Fruit fly (Drosophila melanogaster) whole organism, embryonic: ENCODE measurements around the gene Mkp3.

Experiments used
- Atf3 ChIP-seq: fragments of 200-800 bp; sonication (Bioruptor generic); optimal IDR thresholded peaks from 3 replicates; lab custom pipeline; 2016; ENCODE audit warnings: missing biosample characterization, missing genetic modification characterization
- CG11560 ChIP-seq: fragments of 200-800 bp; sonication (Bioruptor generic); IDR thresholded peaks from 3 replicates; pipeline ENCODE4 v1.3.6; 2022; ENCODE audit warnings: missing biosample characterization, missing genetic modification characterization
- CG12104 ChIP-seq: fragments of 200-800 bp; sonication (Bioruptor generic); optimal IDR thresholded peaks from 3 replicates; lab custom pipeline; 2016; ENCODE audit warnings: missing biosample characterization, missing genetic modification characterization
- CG12155 ChIP-seq: fragments of 200-800 bp; sonication (Bioruptor generic); optimal IDR thresholded peaks from 3 replicates; lab custom pipeline; 2016; ENCODE audit warnings: missing biosample characterization, missing genetic modification characterization
- CG12299 ChIP-seq: fragments of 200-800 bp; sonication (Bioruptor generic); optimal IDR thresholded peaks from 2 replicates; lab custom pipeline; 2018; ENCODE audit warnings: missing biosample characterization, mild to moderate bottlenecking, missing genetic modification characterization
- CG15479 ChIP-seq: fragments of 200-800 bp; sonication (Bioruptor generic); optimal IDR thresholded peaks from 3 replicates; lab custom pipeline; 2019; ENCODE audit warnings: missing biosample characterization, mild to moderate bottlenecking, missing genetic modification characterization, moderate library complexity
- CG16813 ChIP-seq: fragments of 200-800 bp; sonication (Bioruptor generic); IDR thresholded peaks from 3 replicates; pipeline ENCODE4 v1.3.6; 2022; ENCODE audit warnings: missing biosample characterization, missing genetic modification characterization; ENCODE audit not compliant: partially characterized antibody
- CG18764 ChIP-seq: fragments of 200-800 bp; sonication (Bioruptor generic); optimal IDR thresholded peaks from 3 replicates; lab custom pipeline; 2016; ENCODE audit warnings: missing biosample characterization, missing genetic modification characterization
- CG2875 ChIP-seq: fragments of 200-800 bp; sonication (Bioruptor generic); optimal IDR thresholded peaks from 2 replicates; lab custom pipeline; 2017; ENCODE audit warnings: missing biosample characterization, mild to moderate bottlenecking, missing genetic modification characterization, missing genetic modification reagents
- CG43689 ChIP-seq: fragments of 200-800 bp; sonication (Bioruptor generic); IDR thresholded peaks from 2 replicates; pipeline ENCODE4 v1.3.6; 2022; ENCODE audit warnings: missing biosample characterization, missing genetic modification characterization
- CG4424 ChIP-seq: fragments of 200-800 bp; sonication (Bioruptor generic); optimal IDR thresholded peaks from 3 replicates; lab custom pipeline; 2016; ENCODE audit warnings: missing biosample characterization, missing genetic modification characterization
- CG4820 ChIP-seq: fragments of 200-800 bp; sonication (Bioruptor generic); optimal IDR thresholded peaks from 3 replicates; lab custom pipeline; 2016; ENCODE audit warnings: missing biosample characterization, missing genetic modification characterization
- CG7556 ChIP-seq: fragments of 200-800 bp; sonication (Bioruptor generic); optimal IDR thresholded peaks from 2 replicates; lab custom pipeline; 2017; ENCODE audit warnings: missing biosample characterization, mild to moderate bottlenecking, missing genetic modification characterization
- CG7839 ChIP-seq: fragments of 200-800 bp; sonication (Bioruptor generic); optimal IDR thresholded peaks from 3 replicates; lab custom pipeline; 2018; ENCODE audit warnings: missing biosample characterization, mild to moderate bottlenecking, missing genetic modification characterization, moderate library complexity
- CG8359 ChIP-seq: fragments of 200-800 bp; sonication (Bioruptor generic); optimal IDR thresholded peaks from 2 replicates; lab custom pipeline; 2017; ENCODE audit warnings: missing biosample characterization, mild to moderate bottlenecking, missing genetic modification characterization, borderline replicate concordance
- CG8944 ChIP-seq: fragments of 200-800 bp; sonication (Bioruptor generic); optimal IDR thresholded peaks from 3 replicates; lab custom pipeline; 2016; ENCODE audit warnings: missing biosample characterization, missing genetic modification characterization
- CG9727 ChIP-seq: fragments of 200-800 bp; sonication (Bioruptor generic); optimal IDR thresholded peaks from 3 replicates; lab custom pipeline; 2017; ENCODE audit warnings: missing biosample characterization, mild to moderate bottlenecking, missing genetic modification characterization
- Dbx ChIP-seq: fragments of 200-800 bp; sonication (Bioruptor generic); IDR thresholded peaks from 3 replicates; pipeline ENCODE4 v1.3.6; 2022; ENCODE audit warnings: missing biosample characterization, missing genetic modification characterization
- Dip2 ChIP-seq: fragments of 200-800 bp; sonication (Bioruptor generic); IDR thresholded peaks from 2 replicates; pipeline ENCODE4 v1.3.6; 2022; ENCODE audit warnings: missing biosample characterization, missing genetic modification characterization
- Dll ChIP-seq: fragments of 200-800 bp; sonication (Bioruptor generic); IDR thresholded peaks from 4 replicates; pipeline ENCODE4 v1.3.6; 2022; ENCODE audit warnings: missing biosample characterization, missing genetic modification characterization; ENCODE audit not compliant: partially characterized antibody
- Doc2 ChIP-seq: fragments of 200-800 bp; sonication (Bioruptor generic); IDR thresholded peaks from 2 replicates; pipeline ENCODE4 v1.3.6; 2022; ENCODE audit warnings: missing biosample characterization, missing genetic modification characterization
- HLHmδ ChIP-seq: fragments of 200-800 bp; sonication (Bioruptor generic); optimal IDR thresholded peaks from 2 replicates; lab custom pipeline; 2018; ENCODE audit warnings: missing biosample characterization, mild to moderate bottlenecking, missing genetic modification characterization, moderate library complexity
- Sox102F ChIP-seq: fragments of 200-800 bp; sonication (Bioruptor generic); optimal IDR thresholded peaks from 2 replicates; lab custom pipeline; 2018; ENCODE audit warnings: missing biosample characterization, mild to moderate bottlenecking, missing genetic modification characterization, moderate library complexity
- Xbp1 ChIP-seq: fragments of 200-800 bp; sonication (Bioruptor generic); optimal IDR thresholded peaks from 3 replicates; lab custom pipeline; 2016; ENCODE audit warnings: missing biosample characterization, mild to moderate bottlenecking, missing genetic modification characterization
- YL-1 ChIP-seq: fragments of 200-800 bp; sonication (Bioruptor generic); optimal IDR thresholded peaks from 3 replicates; lab custom pipeline; 2017; ENCODE audit warnings: missing biosample characterization, mild to moderate bottlenecking, missing genetic modification characterization
- ac ChIP-seq: fragments of 200-800 bp; sonication (Bioruptor generic); optimal IDR thresholded peaks from 3 replicates; lab custom pipeline; 2017; ENCODE audit warnings: missing biosample characterization, mild to moderate bottlenecking, missing genetic modification characterization
- ase ChIP-seq: fragments of 200-800 bp; sonication (Bioruptor generic); IDR thresholded peaks from 3 replicates; pipeline ENCODE4 v1.3.6; 2022; ENCODE audit warnings: missing biosample characterization, missing genetic modification characterization
- bcd ChIP-seq: fragments of 200-800 bp; sonication (Bioruptor generic); optimal IDR thresholded peaks from 2 replicates; lab custom pipeline; 2017; ENCODE audit warnings: missing biosample characterization, mild to moderate bottlenecking, missing genetic modification characterization
- chif ChIP-seq, 2 experiments: fragments of 200-800 bp; sonication (Bioruptor generic); optimal IDR thresholded peaks; 3 replicates each; lab custom pipeline; 2016; ENCODE audit warnings: missing biosample characterization in 2 of 2, missing genetic modification characterization in 2 of 2
- chm ChIP-seq: fragments of 200-800 bp; sonication (Bioruptor generic); IDR thresholded peaks from 2 replicates; pipeline ENCODE4 v1.3.6; 2022; ENCODE audit warnings: missing biosample characterization, missing genetic modification characterization
- disco-r ChIP-seq: fragments of 200-800 bp; sonication (Bioruptor generic); optimal IDR thresholded peaks from 2 replicates; lab custom pipeline; 2016; ENCODE audit warnings: missing biosample characterization, missing genetic modification characterization
- fd96Cb ChIP-seq: fragments of 200-800 bp; sonication (Bioruptor generic); optimal IDR thresholded peaks from 2 replicates; lab custom pipeline; 2018; ENCODE audit warnings: missing biosample characterization, mild to moderate bottlenecking, missing genetic modification characterization, moderate library complexity
- grn ChIP-seq: fragments of 200-800 bp; sonication (Bioruptor generic); optimal IDR thresholded peaks from 3 replicates; lab custom pipeline; 2017; ENCODE audit warnings: missing biosample characterization, missing genetic modification characterization
- gt ChIP-seq: fragments of 200-800 bp; sonication (Bioruptor generic); IDR thresholded peaks from 2 replicates; pipeline ENCODE4 v1.3.6; 2022; ENCODE audit warnings: missing biosample characterization, missing genetic modification characterization
- kay ChIP-seq: fragments of 200-800 bp; sonication (Bioruptor generic); optimal IDR thresholded peaks from 2 replicates; lab custom pipeline; 2016; ENCODE audit warnings: missing biosample characterization, missing genetic modification characterization
- lab ChIP-seq: fragments of 200-800 bp; sonication (Bioruptor generic); optimal IDR thresholded peaks from 3 replicates; lab custom pipeline; 2017; ENCODE audit warnings: missing biosample characterization, missing genetic modification characterization, mild to moderate bottlenecking, moderate library complexity, missing genetic modification reagents
- lilli ChIP-seq: fragments of 200-800 bp; sonication (Bioruptor generic); optimal IDR thresholded peaks from 3 replicates; lab custom pipeline; 2016; ENCODE audit warnings: missing biosample characterization, missing genetic modification characterization
- maf-S ChIP-seq: fragments of 200-800 bp; sonication (Bioruptor generic); optimal IDR thresholded peaks from 2 replicates; lab custom pipeline; 2016; ENCODE audit warnings: missing biosample characterization, missing genetic modification characterization
- nerfin-2 ChIP-seq: fragments of 200-800 bp; sonication (Bioruptor generic); IDR thresholded peaks from 2 replicates; pipeline ENCODE4 v1.3.6; 2022; ENCODE audit warnings: missing biosample characterization, missing genetic modification characterization; ENCODE audit not compliant: partially characterized antibody
- pan ChIP-seq, 4 experiments: fragments of >200 bp in 3 of 4; fragments of 200-800 bp in 1 of 4; sonication (Bioruptor generic) in 1 of 4; optimal IDR thresholded peaks in 3 of 4; IDR thresholded peaks in 1 of 4; 2 replicates each; pipeline versions ENCODE4 v1.3.6 to Lab custom; 2017 to 2022; ENCODE audit warnings: missing biosample characterization in 2 of 4, missing genetic modification characterization in 2 of 4, mixed read lengths in 1 of 4
- row ChIP-seq: fragments of 200-800 bp; sonication (Bioruptor generic); IDR thresholded peaks from 3 replicates; pipeline ENCODE4 v1.3.6; 2022; ENCODE audit warnings: missing biosample characterization, missing genetic modification characterization
- run ChIP-seq: fragments of 200-800 bp; sonication (Bioruptor generic); optimal IDR thresholded peaks from 3 replicates; lab custom pipeline; 2018; ENCODE audit warnings: missing biosample characterization, mild to moderate bottlenecking, missing genetic modification characterization
- slbo ChIP-seq: fragments of 200-800 bp; sonication (Bioruptor generic); IDR thresholded peaks from 2 replicates; pipeline ENCODE4 v1.3.6; 2022; ENCODE audit warnings: missing biosample characterization, missing genetic modification characterization
- sug ChIP-seq: fragments of 200-800 bp; optimal IDR thresholded peaks from 2 replicates; lab custom pipeline; 2019; ENCODE audit warnings: missing biosample characterization, mild to moderate bottlenecking, missing genetic modification characterization, moderate library complexity
- tll ChIP-seq, 2 experiments: fragments of 200-800 bp in 1 of 2; fragments of >200 bp in 1 of 2; sonication (Bioruptor generic) in 1 of 2; optimal IDR thresholded peaks; 2 replicates each; lab custom pipeline; 2017 to 2019; ENCODE audit warnings: missing biosample characterization in 2 of 2, missing genetic modification characterization in 2 of 2, mild to moderate bottlenecking in 1 of 2, moderate library complexity in 1 of 2
- toy ChIP-seq: fragments of 200-800 bp; sonication (Bioruptor generic); IDR thresholded peaks from 2 replicates; pipeline ENCODE4 v1.3.6; 2022; ENCODE audit warnings: missing biosample characterization, missing genetic modification characterization
- tx ChIP-seq: fragments of 200-800 bp; sonication (Bioruptor generic); optimal IDR thresholded peaks from 2 replicates; lab custom pipeline; 2016; ENCODE audit warnings: missing biosample characterization, missing genetic modification characterization
- unc-4 ChIP-seq: fragments of 200-800 bp; sonication (Bioruptor generic); IDR thresholded peaks from 2 replicates; pipeline ENCODE4 v1.3.6; 2022; ENCODE audit warnings: missing biosample characterization, missing genetic modification characterization; ENCODE audit not compliant: partially characterized antibody

Gene Mkp3

dm6 chr3L:19033154-19033811 lies 52.9 kb downstream of the Mkp3 start (continued):
- TF ChIP-seq toy (GFP tag; lab: Robert Waterston, UW) (no peak), Dbx (GFP tag; lab: Robert Waterston, UW) (no peak), CG11560 (tag; lab: Robert Waterston, UW) (no peak), CG7839 (tag; lab: Kevin White, UChicago) (peak; percentile 82), HLHmδ (GFP tag; lab: Kevin White, UChicago) (no peak), CG43689 (GFP tag; lab: Robert Waterston, UW) (0 out of 2 replicates have a peak, but pooled peaks have one; percentile 31), sug (tag; lab: Kevin White, UChicago) (peak; percentile 0), slbo (GFP tag; lab: Robert Waterston, UW) (no peak), CG7556 (peak; percentile 74), CG18764 (GFP tag; lab: Kevin White, UChicago) (peak; percentile 45), nerfin-2 (GFP tag; lab: Robert Waterston, UW) (no peak), chif (GFP tag; optimal IDR thresholded peaks at IDR 0.05; lab: Kevin White, UChicago) (peak in 1 of 2 experiments; percentile 37), YL-1 (no peak), maf-S (GFP tag; lab: Kevin White, UChicago) (no peak), CG4424 (GFP tag; lab: Kevin White, UChicago) (peak; percentile 77), ase (0 out of 3 replicates have a peak, but pooled peaks have one; percentile 5), unc-4 (no peak), gt (GFP tag; lab: Robert Waterston, UW) (no peak; the same call in 1 of the 2 replicates), chm (GFP tag; lab: Robert Waterston, UW) (peak; percentile 80; the same call in 1 of the 2 replicates), lilli (GFP tag; lab: Kevin White, UChicago) (peak; percentile 9), CG12104 (GFP tag; lab: Kevin White, UChicago) (peak; percentile 60), Dll (no peak), fd96Cb (tag; lab: Kevin White, UChicago) (peak; percentile 77), CG12155 (GFP tag; lab: Kevin White, UChicago) (peak; percentile 26), CG8359 (GFP tag; lab: Kevin White, UChicago) (peak; percentile 70), CG16813 (no peak), CG15479 (peak; percentile 19), Xbp1 (GFP tag; lab: Kevin White, UChicago) (peak; percentile 60), CG12299 (tag; lab: Kevin White, UChicago) (no peak), CG2875 (peak; percentile 69), disco-r (GFP tag; lab: Kevin White, UChicago) (no peak), pan (optimal IDR thresholded peaks at IDR 0.05; lab: Kevin White, UChicago) (no peak), pan (GFP tag; optimal IDR thresholded peaks at IDR 0.05 in 1 of 2, IDR thresholded peaks at IDR 0.05 in 1 of 2) (peak in 1 of 2 experiments; percentile 48), Dip2 (GFP tag; lab: Robert Waterston, UW) (no peak), Atf3 (GFP tag; lab: Kevin White, UChicago) (no peak), tx (no peak), Sox102F (peak; percentile 76), kay (GFP tag; lab: Kevin White, UChicago) (peak; percentile 46), ac (GFP tag; lab: Kevin White, UChicago) (peak; percentile 84), bcd (GFP tag; lab: Kevin White, UChicago) (peak; percentile 53), tll (GFP tag; optimal IDR thresholded peaks at IDR 0.05; lab: Kevin White, UChicago) (peak in 1 of 2 experiments; percentile 52), CG8944 (GFP tag; lab: Kevin White, UChicago) (no peak), Doc2 (GFP tag; lab: Robert Waterston, UW) (no peak), CG9727 (GFP tag; lab: Kevin White, UChicago) (peak; percentile 94), CG4820 (GFP tag; lab: Kevin White, UChicago) (peak; percentile 70), row (GFP tag; lab: Robert Waterston, UW) (peak; percentile 80), run (no peak), grn (no peak), lab (GFP tag; lab: Kevin White, UChicago) (peak; percentile 31)
